Fruit fly (Drosophila melanogaster): ENCODE results near the gene Idi.

dm6 chr3R:21296728-21297386 lies 26.9 kb downstream of the Idi start:
- TF ChIP-seq Vsx2 (GFP tag; optimal IDR thresholded peaks at IDR 0.05; ENCODE audit: partially characterized antibody) (no peak), Myc (optimal IDR thresholded peaks at IDR 0.05) (no peak), dmrt93B (GFP tag; optimal IDR thresholded peaks at IDR 0.05) (no peak), Hr83 (GFP tag; optimal IDR thresholded peaks at IDR 0.05; ENCODE audit: poor library complexity, severe bottlenecking) (no peak), CrebA (GFP tag; optimal IDR thresholded peaks at IDR 0.05; ENCODE audit: borderline replicate concordance) (no peak), fru (GFP tag; optimal IDR thresholded peaks at IDR 0.05) (no peak)
